Fruit fly (Drosophila melanogaster) whole organism, prepupa: ENCODE measurements around the gene Bap111.

ENCODE experiments used
- Blimp-1 ChIP-seq: fragments of 200-800 bp; sonication (Bioruptor generic); optimal IDR thresholded peaks from 3 replicates; lab custom pipeline; 2017; ENCODE audit warnings: missing biosample characterization, missing genetic modification characterization, mild to moderate bottlenecking, moderate library complexity, missing genetic modification reagents
- CG10669 ChIP-seq: fragments of 200-800 bp; sonication (Bioruptor generic); optimal IDR thresholded peaks from 3 replicates; lab custom pipeline; 2018; ENCODE audit warnings: missing biosample characterization, mild to moderate bottlenecking, missing genetic modification characterization, moderate library complexity
- CG11294 ChIP-seq: fragments of 200-800 bp; sonication (Bioruptor generic); IDR thresholded peaks from 2 replicates; pipeline ENCODE4 v1.3.6; 2022; ENCODE audit warnings: missing biosample characterization, missing genetic modification characterization
- CG11762 ChIP-seq: fragments of 200-800 bp; sonication (Bioruptor generic); optimal IDR thresholded peaks from 3 replicates; lab custom pipeline; 2016; ENCODE audit warnings: missing biosample characterization, missing genetic modification characterization; ENCODE audit not compliant: insufficient read depth
- CG11902 ChIP-seq: fragments of 200-800 bp; sonication (Bioruptor generic); optimal IDR thresholded peaks from 3 replicates; lab custom pipeline; 2016; ENCODE audit warnings: missing biosample characterization, missing genetic modification characterization
- CG15336 ChIP-seq: fragments of 200-800 bp; sonication (Bioruptor generic); IDR thresholded peaks from 2 replicates; pipeline ENCODE4 v1.3.6; 2022; ENCODE audit warnings: missing biosample characterization, missing genetic modification characterization
- CG1621 ChIP-seq: fragments of 200-800 bp; sonication (Bioruptor generic); optimal IDR thresholded peaks from 3 replicates; lab custom pipeline; 2018; ENCODE audit warnings: missing biosample characterization, mild to moderate bottlenecking, missing genetic modification characterization
- CG16779 ChIP-seq: fragments of 200-800 bp; sonication (Bioruptor generic); optimal IDR thresholded peaks from 3 replicates; lab custom pipeline; 2017; ENCODE audit warnings: missing biosample characterization, mild to moderate bottlenecking, missing genetic modification characterization
- CG3032 ChIP-seq: fragments of 200-800 bp; optimal IDR thresholded peaks from 2 replicates; lab custom pipeline; 2019; ENCODE audit warnings: missing biosample characterization, mild to moderate bottlenecking, missing genetic modification characterization, moderate library complexity
- CG31627 ChIP-seq: fragments of 200-800 bp; sonication (Bioruptor generic); optimal IDR thresholded peaks from 3 replicates; lab custom pipeline; 2016; ENCODE audit warnings: missing biosample characterization, missing genetic modification characterization
- CG32006 ChIP-seq: fragments of 200-800 bp; sonication (Bioruptor generic); optimal IDR thresholded peaks from 3 replicates; lab custom pipeline; 2017; ENCODE audit warnings: missing biosample characterization, mild to moderate bottlenecking, missing genetic modification characterization
- CG34406 ChIP-seq: fragments of 200-800 bp; sonication (Bioruptor generic); optimal IDR thresholded peaks from 3 replicates; lab custom pipeline; 2016; ENCODE audit warnings: missing biosample characterization, missing genetic modification characterization
- CG3919 ChIP-seq: fragments of 200-800 bp; sonication (Bioruptor generic); optimal IDR thresholded peaks from 3 replicates; lab custom pipeline; 2016; ENCODE audit warnings: missing biosample characterization, missing genetic modification characterization
- CG6163 ChIP-seq: fragments of 200-800 bp; sonication (Bioruptor generic); IDR thresholded peaks from 3 replicates; pipeline ENCODE4 v1.3.6; 2022; ENCODE audit warnings: missing biosample characterization, missing genetic modification characterization
- CG6276 ChIP-seq: fragments of 200-800 bp; sonication (Bioruptor generic); optimal IDR thresholded peaks from 2 replicates; lab custom pipeline; 2017; ENCODE audit warnings: missing biosample characterization, mild to moderate bottlenecking, missing genetic modification characterization
- CG6792 ChIP-seq: fragments of 200-800 bp; sonication (Bioruptor generic); optimal IDR thresholded peaks from 3 replicates; lab custom pipeline; 2016; ENCODE audit warnings: missing biosample characterization, missing genetic modification characterization
- CG6808 ChIP-seq: fragments of 200-800 bp; sonication (Bioruptor generic); optimal IDR thresholded peaks from 3 replicates; lab custom pipeline; 2017; ENCODE audit warnings: missing biosample characterization, missing genetic modification characterization, mild to moderate bottlenecking, moderate library complexity, missing genetic modification reagents
- CG7368 ChIP-seq: fragments of 200-800 bp; sonication (Bioruptor generic); optimal IDR thresholded peaks from 3 replicates; lab custom pipeline; 2016; ENCODE audit warnings: missing biosample characterization, missing genetic modification characterization
- CG8119 ChIP-seq: fragments of 200-800 bp; sonication (Bioruptor generic); IDR thresholded peaks from 3 replicates; pipeline ENCODE4 v1.3.6; 2022; ENCODE audit warnings: missing biosample characterization, missing genetic modification characterization
- CG9139 ChIP-seq: fragments of 200-800 bp; sonication (Bioruptor generic); optimal IDR thresholded peaks from 3 replicates; lab custom pipeline; 2017; ENCODE audit warnings: missing biosample characterization, mild to moderate bottlenecking, missing genetic modification characterization
- Eip75B ChIP-seq: fragments of 200-800 bp; sonication (Bioruptor generic); optimal IDR thresholded peaks from 3 replicates; lab custom pipeline; 2016; ENCODE audit warnings: missing biosample characterization, missing genetic modification characterization
- Eip78C ChIP-seq: fragments of 200-800 bp; sonication (Bioruptor generic); peaks from one replicate; lab custom pipeline; 2016; ENCODE audit warnings: missing biosample characterization, missing genetic modification characterization
- Eip93F ChIP-seq: fragments of 200-800 bp; sonication (Bioruptor generic); optimal IDR thresholded peaks from 2 replicates; lab custom pipeline; 2016; ENCODE audit warnings: missing biosample characterization, mild to moderate bottlenecking, missing genetic modification characterization
- Ets21C ChIP-seq: fragments of 200-800 bp; sonication (Bioruptor generic); optimal IDR thresholded peaks from 3 replicates; lab custom pipeline; 2016; ENCODE audit warnings: missing biosample characterization, missing genetic modification characterization
- Ets96B ChIP-seq: fragments of 200-800 bp; optimal IDR thresholded peaks from 2 replicates; lab custom pipeline; 2019; ENCODE audit warnings: missing biosample characterization, mild to moderate bottlenecking, missing genetic modification characterization, moderate library complexity
- Hr38 ChIP-seq: sonication (Bioruptor generic); optimal IDR thresholded peaks from 2 replicates; lab custom pipeline; 2016; ENCODE audit warnings: missing biosample characterization, missing genetic modification characterization
- Hr39 ChIP-seq: fragments of 200-800 bp; sonication (Bioruptor generic); optimal IDR thresholded peaks from 2 replicates; lab custom pipeline; 2016; ENCODE audit warnings: missing biosample characterization, missing genetic modification characterization
- Hr4 ChIP-seq: fragments of 200-800 bp; sonication (Bioruptor generic); optimal IDR thresholded peaks from 3 replicates; lab custom pipeline; 2016; ENCODE audit warnings: missing biosample characterization, missing genetic modification characterization
- Lpt ChIP-seq: fragments of 200-800 bp; sonication (Bioruptor generic); optimal IDR thresholded peaks from 3 replicates; lab custom pipeline; 2016; ENCODE audit warnings: missing biosample characterization, missing genetic modification characterization
- Met ChIP-seq: fragments of 200-800 bp; sonication (Bioruptor generic); optimal IDR thresholded peaks from 3 replicates; lab custom pipeline; 2016; ENCODE audit warnings: missing biosample characterization, missing genetic modification characterization
- OdsH ChIP-seq: fragments of 200-800 bp; sonication (Bioruptor generic); optimal IDR thresholded peaks from 3 replicates; lab custom pipeline; 2016; ENCODE audit warnings: missing biosample characterization, missing genetic modification characterization
- Smox ChIP-seq: fragments of 200-800 bp; sonication (Bioruptor generic); optimal IDR thresholded peaks from 3 replicates; lab custom pipeline; 2016; ENCODE audit warnings: missing biosample characterization, missing genetic modification characterization
- Sox102F ChIP-seq: fragments of 200-800 bp; sonication (Bioruptor generic); optimal IDR thresholded peaks from 2 replicates; lab custom pipeline; 2016; ENCODE audit warnings: missing biosample characterization, mild to moderate bottlenecking, missing genetic modification characterization
- Sox14 ChIP-seq: fragments of 200-800 bp; sonication (Bioruptor generic); optimal IDR thresholded peaks from 3 replicates; lab custom pipeline; 2016; ENCODE audit warnings: missing biosample characterization, missing genetic modification characterization
- Sox15 ChIP-seq: fragments of 200-800 bp; sonication (Bioruptor generic); optimal IDR thresholded peaks from 3 replicates; lab custom pipeline; 2016; ENCODE audit warnings: missing biosample characterization, missing genetic modification characterization
- achi ChIP-seq: fragments of 200-800 bp; sonication (Bioruptor generic); optimal IDR thresholded peaks from 3 replicates; lab custom pipeline; 2016; ENCODE audit warnings: missing biosample characterization, missing genetic modification characterization
- acj6 ChIP-seq: fragments of 200-800 bp; sonication (Bioruptor generic); optimal IDR thresholded peaks from 3 replicates; lab custom pipeline; 2016; ENCODE audit warnings: missing biosample characterization, missing genetic modification characterization
- cyc ChIP-seq: fragments of 200-800 bp; sonication (Bioruptor generic); optimal IDR thresholded peaks from 3 replicates; lab custom pipeline; 2016; ENCODE audit warnings: missing biosample characterization, missing genetic modification characterization
- dsx ChIP-seq: fragments of 200-800 bp; optimal IDR thresholded peaks from 3 replicates; lab custom pipeline; 2019; ENCODE audit warnings: missing biosample characterization, mild to moderate bottlenecking, missing genetic modification characterization, moderate library complexity; ENCODE audit not compliant: poor library complexity, severe bottlenecking
- eg ChIP-seq: fragments of 200-800 bp; sonication (Bioruptor generic); IDR thresholded peaks from 3 replicates; pipeline ENCODE4 v1.3.6; 2022; ENCODE audit warnings: missing biosample characterization, missing genetic modification characterization
- esn ChIP-seq: fragments of 200-800 bp; sonication (Bioruptor generic); optimal IDR thresholded peaks from 2 replicates; lab custom pipeline; 2016; ENCODE audit warnings: missing biosample characterization, mild to moderate bottlenecking, missing genetic modification characterization, moderate library complexity
- fd59A ChIP-seq: fragments of 200-800 bp; sonication (Bioruptor generic); optimal IDR thresholded peaks from 2 replicates; lab custom pipeline; 2017; ENCODE audit warnings: missing biosample characterization, mild to moderate bottlenecking, missing genetic modification characterization, missing genetic modification reagents
- fd85E ChIP-seq: fragments of 200-800 bp; sonication (Bioruptor generic); optimal IDR thresholded peaks from 3 replicates; lab custom pipeline; 2016; ENCODE audit warnings: missing biosample characterization, missing genetic modification characterization
- fkh ChIP-seq: fragments of 200-800 bp; sonication (Bioruptor generic); optimal IDR thresholded peaks from 3 replicates; lab custom pipeline; 2017; ENCODE audit warnings: missing biosample characterization, mild to moderate bottlenecking, missing genetic modification characterization, moderate library complexity
- lz ChIP-seq: fragments of 200-800 bp; sonication (Bioruptor generic); optimal IDR thresholded peaks from 3 replicates; lab custom pipeline; 2016; ENCODE audit warnings: missing biosample characterization, missing genetic modification characterization
- net ChIP-seq: fragments of 200-800 bp; sonication (Bioruptor generic); optimal IDR thresholded peaks from 3 replicates; lab custom pipeline; 2016; ENCODE audit warnings: missing biosample characterization, missing genetic modification characterization
- salr ChIP-seq, 2 experiments: fragments of 200-800 bp; sonication (Bioruptor generic); optimal IDR thresholded peaks; 3 replicates each; lab custom pipeline; 2016 to 2018; ENCODE audit warnings: missing biosample characterization in 2 of 2, missing genetic modification characterization in 2 of 2, mild to moderate bottlenecking in 1 of 2
- spab ChIP-seq: fragments of 200-800 bp; sonication (Bioruptor generic); optimal IDR thresholded peaks from 2 replicates; lab custom pipeline; 2017; ENCODE audit warnings: missing biosample characterization, mild to moderate bottlenecking, missing genetic modification characterization, missing genetic modification reagents
- ss ChIP-seq, 2 experiments: fragments of 200-800 bp; sonication (Bioruptor generic); optimal IDR thresholded peaks; 2 replicates in 1 of 2; 3 replicates in 1 of 2; lab custom pipeline; 2017 to 2018; ENCODE audit warnings: mild to moderate bottlenecking in 2 of 2, missing biosample characterization in 2 of 2, missing genetic modification characterization in 2 of 2, moderate library complexity in 1 of 2
- svp ChIP-seq: fragments of 200-800 bp; sonication (Bioruptor generic); peaks from one replicate; lab custom pipeline; 2016; ENCODE audit warnings: missing biosample characterization, missing genetic modification characterization
- topi ChIP-seq: fragments of 200-800 bp; sonication (Bioruptor generic); optimal IDR thresholded peaks from 3 replicates; lab custom pipeline; 2016; ENCODE audit warnings: missing biosample characterization, missing genetic modification characterization
- vri ChIP-seq: fragments of 200-800 bp; sonication (Bioruptor generic); optimal IDR thresholded peaks from 3 replicates; lab custom pipeline; 2016; ENCODE audit warnings: missing biosample characterization, mild to moderate bottlenecking, missing genetic modification characterization

The Bap111 gene

dm6 chrX:9141219-9141618, 7.9 kb upstream of the Bap111 start:
- no peak for TF ChIP-seq spab
- TF ChIP-seq CG6163 (GFP tag; lab: Robert Waterston, UW) = peak; percentile 90
- peak; percentile 26 to 69 for TF ChIP-seq salr (GFP tag; optimal IDR thresholded peaks at IDR 0.05; lab: Kevin White, UChicago)
- TF ChIP-seq Hr38 = no peak
- TF ChIP-seq fkh (GFP tag; lab: Kevin White, UChicago) = no peak
- peak; percentile 56 for TF ChIP-seq Ets21C (GFP tag; lab: Kevin White, UChicago)
- TF ChIP-seq CG1621 (tag; lab: Kevin White, UChicago) = peak; percentile 79
- TF ChIP-seq OdsH = peak; percentile 68
- TF ChIP-seq CG11294 (GFP tag; lab: Robert Waterston, UW) = peak; percentile 77
- TF ChIP-seq Sox14 = peak; percentile 73
- TF ChIP-seq CG16779 (tag; lab: Kevin White, UChicago) = no peak
- peak; percentile 71 for TF ChIP-seq fd59A
- TF ChIP-seq topi (GFP tag; lab: Kevin White, UChicago) = peak; percentile 65
- TF ChIP-seq acj6 (GFP tag; lab: Kevin White, UChicago) = peak; percentile 72
- no peak for TF ChIP-seq fd85E (GFP tag; lab: Kevin White, UChicago)
- peak; percentile 96 for TF ChIP-seq Eip78C (GFP tag; lab: Kevin White, UChicago)
- peak; percentile 38 for TF ChIP-seq Sox15 (GFP tag; lab: Kevin White, UChicago)
- TF ChIP-seq CG3032 (tag; lab: Kevin White, UChicago) = peak; percentile 77
- peak; percentile 59 for TF ChIP-seq Sox102F (GFP tag; lab: Kevin White, UChicago)
- no peak for TF ChIP-seq CG32006 (GFP tag; lab: Kevin White, UChicago)
- peak; percentile 72 for TF ChIP-seq CG15336
- peak; percentile 81 for TF ChIP-seq CG8119
- TF ChIP-seq CG11762 (GFP tag; lab: Kevin White, UChicago) = peak; percentile 33
- TF ChIP-seq Lpt (GFP tag; lab: Kevin White, UChicago) = peak; percentile 56
- TF ChIP-seq CG6276 (GFP tag; lab: Kevin White, UChicago) = no peak
- peak; percentile 74 to 85 for TF ChIP-seq ss (GFP tag; optimal IDR thresholded peaks at IDR 0.05; lab: Kevin White, UChicago)
- peak; percentile 80 for TF ChIP-seq CG7368
- peak; percentile 67 for TF ChIP-seq CG6792 (GFP tag; lab: Kevin White, UChicago)
- TF ChIP-seq CG6808 (GFP tag; lab: Kevin White, UChicago) = peak; percentile 85
- TF ChIP-seq vri (GFP tag; lab: Kevin White, UChicago) = peak; percentile 23
- TF ChIP-seq svp (GFP tag; lab: Kevin White, UChicago) = no peak
- TF ChIP-seq net = peak; percentile 74
- TF ChIP-seq CG10669 (GFP tag; lab: Kevin White, UChicago) = peak; percentile 85
- no peak for TF ChIP-seq Met (GFP tag; lab: Kevin White, UChicago)
- peak; percentile 50 for TF ChIP-seq CG34406 (GFP tag; lab: Kevin White, UChicago)
- peak; percentile 68 for TF ChIP-seq Hr4
- peak; percentile 73 for TF ChIP-seq Hr39
- peak; percentile 78 for TF ChIP-seq CG9139 (GFP tag; lab: Kevin White, UChicago)
- peak; percentile 63 for TF ChIP-seq lz (GFP tag; lab: Kevin White, UChicago)
- peak; percentile 34 for TF ChIP-seq Blimp-1 (GFP tag; lab: Kevin White, UChicago)
- TF ChIP-seq CG3919 (GFP tag; lab: Kevin White, UChicago) = peak; percentile 82
- TF ChIP-seq Ets96B (tag; lab: Kevin White, UChicago) = peak; percentile 70
- peak; percentile 64 for TF ChIP-seq CG31627 (GFP tag; lab: Kevin White, UChicago)
- TF ChIP-seq Eip75B (GFP tag; lab: Kevin White, UChicago) = peak; percentile 75
- peak; percentile 71 for TF ChIP-seq achi (GFP tag; lab: Kevin White, UChicago)
- TF ChIP-seq eg (GFP tag; lab: Robert Waterston, UW) = peak; percentile 91
- TF ChIP-seq esn (GFP tag; lab: Kevin White, UChicago) = peak; percentile 66
- peak; percentile 73 for TF ChIP-seq cyc (GFP tag; lab: Kevin White, UChicago)
- peak; percentile 57 for TF ChIP-seq Smox
- no peak for TF ChIP-seq Eip93F (GFP tag; lab: Kevin White, UChicago)
- TF ChIP-seq dsx (GFP tag; lab: Kevin White, UChicago) = peak; percentile 75
- peak; percentile 63 for TF ChIP-seq CG11902 (GFP tag; lab: Kevin White, UChicago)
